Worm (Caenorhabditis elegans) whole organism, midembryonic: ENCODE data around the gene lact-3.

ENCODE experiments used
- T22C8.4 ChIP-seq: fragments of 200-800 bp; sonication (Bioruptor generic); IDR thresholded peaks from 2 replicates; pipeline ENCODE4 v1.3.6; 2022; ENCODE audit warnings: missing genetic modification characterization, missing compliant biosample characterization
- cog-1 ChIP-seq: sonication (generic microtip); optimal IDR thresholded peaks from 2 replicates; lab custom pipeline; 2016; ENCODE audit warnings: missing genetic modification characterization, missing compliant biosample characterization
- flt-1 ChIP-seq: fragments of 200-800 bp; sonication (Bioruptor generic); IDR thresholded peaks from 2 replicates; pipeline ENCODE4 v1.3.6; 2022; ENCODE audit warnings: missing genetic modification characterization, missing compliant biosample characterization
- klf-2 ChIP-seq: fragments of 200-800 bp; sonication (Bioruptor generic); conservative IDR thresholded peaks from 2 replicates; pipeline ENCODE4 v1.3.6; 2022; ENCODE audit warnings: missing genetic modification reagents, missing genetic modification characterization, missing compliant biosample characterization
- med-1 ChIP-seq: sonication (generic microtip); optimal IDR thresholded peaks from 2 replicates; lab custom pipeline; 2017; ENCODE audit warnings: missing genetic modification characterization, mild to moderate bottlenecking, missing compliant biosample characterization, antibody characterized with exemption, missing genetic modification reagents; ENCODE audit not compliant: insufficient read depth
- ref-1 ChIP-seq: fragments of 200-800 bp; sonication (Bioruptor generic); conservative IDR thresholded peaks from 2 replicates; pipeline ENCODE4 v1.3.6; 2022; ENCODE audit warnings: missing genetic modification reagents, missing genetic modification characterization, missing compliant biosample characterization
- tab-1 ChIP-seq: fragments of 200-800 bp; sonication (Bioruptor generic); IDR thresholded peaks from 2 replicates; pipeline ENCODE4 v1.3.6; 2022; ENCODE audit warnings: missing genetic modification characterization, missing compliant biosample characterization
- ztf-23 ChIP-seq: fragments of 200-800 bp; sonication (Bioruptor generic); IDR thresholded peaks from 2 replicates; pipeline ENCODE4 v1.3.6; 2022; ENCODE audit warnings: missing genetic modification reagents, missing genetic modification characterization, missing compliant biosample characterization
- ztf-29 ChIP-seq: fragments of 200-800 bp; sonication (Bioruptor generic); IDR thresholded peaks from 2 replicates; pipeline ENCODE4 v1.3.6; 2022; ENCODE audit warnings: missing genetic modification reagents, missing genetic modification characterization, missing compliant biosample characterization

lact-3 gene

DNA sequence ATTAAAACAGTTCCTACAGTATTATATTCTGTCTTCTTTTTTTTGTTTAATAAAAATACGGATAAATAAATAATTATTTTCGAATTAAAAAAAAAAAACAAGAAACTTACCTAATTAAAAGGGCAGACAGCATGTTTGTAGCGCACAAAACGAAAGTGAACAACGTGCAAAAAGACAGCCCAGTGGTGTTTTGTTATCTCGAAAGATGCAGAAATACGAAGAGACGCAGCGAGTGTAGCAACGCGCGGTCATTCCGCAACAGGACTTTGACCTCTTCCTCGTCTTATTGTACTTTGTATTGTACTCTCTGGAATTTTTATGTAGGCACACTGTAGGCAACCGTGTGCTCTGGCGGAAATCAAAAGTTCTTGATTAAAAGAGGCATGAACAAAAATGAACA is 36.2 kb upstream of the lact-3 start, which contains the start of gene gbh-1:
Gene gbh-1, minus strand, starts transcription at position 149 of the 400 bp plus-strand sequence.
- TF ChIP-seq tab-1 (GFP tag; lab: Robert Waterston, UW), result no peak
- no peak for TF ChIP-seq klf-2 (GFP tag; lab: Robert Waterston, UW)
- TF ChIP-seq T22C8.4 (GFP tag; lab: Robert Waterston, UW), result no peak
- TF ChIP-seq med-1 (GFP tag; lab: Kevin White, UChicago), result no peak
- TF ChIP-seq ztf-23 (GFP tag; lab: Robert Waterston, UW), result no peak
- TF ChIP-seq flt-1 (GFP tag; lab: Robert Waterston, UW), result no peak
- TF ChIP-seq ztf-29 (GFP tag; lab: Robert Waterston, UW), result no peak
- no peak for TF ChIP-seq ref-1 (GFP tag; lab: Robert Waterston, UW)
- TF ChIP-seq cog-1 (tag; lab: Kevin White, UChicago), result no peak

DNA sequence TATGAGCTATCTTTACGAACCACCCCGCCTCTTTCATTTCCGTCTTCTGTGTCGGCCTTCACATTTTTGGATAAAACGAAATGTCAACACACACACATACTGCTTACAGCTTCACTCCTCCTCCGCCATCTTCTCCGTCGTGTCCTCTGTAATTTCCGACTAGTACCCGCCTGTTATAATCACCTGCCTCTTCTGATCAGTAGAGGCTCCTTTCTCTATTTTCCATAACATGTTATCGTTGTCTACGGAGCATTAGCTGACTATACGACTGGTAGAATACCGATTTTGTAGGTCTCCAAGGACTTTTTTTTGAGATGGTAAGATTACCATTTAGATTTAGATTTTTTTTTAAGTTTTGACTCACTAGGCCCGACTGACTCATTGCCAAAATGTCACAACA is 27.5 kb upstream of the lact-3 start:
- TF ChIP-seq med-1 (GFP tag; lab: Kevin White, UChicago) (no peak), ref-1 (GFP tag; lab: Robert Waterston, UW) (no peak), ztf-23 (GFP tag; lab: Robert Waterston, UW) (no peak), T22C8.4 (GFP tag; lab: Robert Waterston, UW) (no peak), flt-1 (GFP tag; lab: Robert Waterston, UW) (no peak), cog-1 (tag; lab: Kevin White, UChicago) (no peak), klf-2 (GFP tag; lab: Robert Waterston, UW) (no peak), ztf-29 (GFP tag; lab: Robert Waterston, UW) (no peak), tab-1 (GFP tag; lab: Robert Waterston, UW) (no peak)

DNA sequence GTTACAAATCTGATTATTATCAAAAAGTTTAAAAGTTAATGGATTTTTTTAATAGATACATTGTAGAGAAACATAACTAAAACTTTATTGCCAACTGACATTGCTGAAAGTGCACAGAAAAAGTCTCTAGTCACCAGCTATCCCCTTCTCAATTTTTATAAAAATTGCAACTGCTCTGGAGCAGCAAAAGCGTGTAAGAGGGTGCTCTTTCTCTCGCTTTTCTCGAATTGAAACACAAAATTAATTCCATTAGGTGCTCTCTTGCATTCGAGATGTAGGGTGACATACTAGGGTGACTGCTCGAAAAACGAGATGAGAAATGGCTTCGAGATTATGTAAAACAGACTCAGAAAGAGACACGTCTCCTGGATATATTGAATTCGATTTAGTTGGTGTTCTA is 23.1 kb upstream of the lact-3 start:
- TF ChIP-seq ref-1 (GFP tag; lab: Robert Waterston, UW) (no peak), med-1 (GFP tag; lab: Kevin White, UChicago) (no peak), ztf-29 (GFP tag; lab: Robert Waterston, UW) (no peak), ztf-23 (GFP tag; lab: Robert Waterston, UW) (no peak), T22C8.4 (GFP tag; lab: Robert Waterston, UW) (no peak), cog-1 (tag; lab: Kevin White, UChicago) (no peak), flt-1 (GFP tag; lab: Robert Waterston, UW) (no peak), klf-2 (GFP tag; lab: Robert Waterston, UW) (no peak), tab-1 (GFP tag; lab: Robert Waterston, UW) (no peak)

DNA sequence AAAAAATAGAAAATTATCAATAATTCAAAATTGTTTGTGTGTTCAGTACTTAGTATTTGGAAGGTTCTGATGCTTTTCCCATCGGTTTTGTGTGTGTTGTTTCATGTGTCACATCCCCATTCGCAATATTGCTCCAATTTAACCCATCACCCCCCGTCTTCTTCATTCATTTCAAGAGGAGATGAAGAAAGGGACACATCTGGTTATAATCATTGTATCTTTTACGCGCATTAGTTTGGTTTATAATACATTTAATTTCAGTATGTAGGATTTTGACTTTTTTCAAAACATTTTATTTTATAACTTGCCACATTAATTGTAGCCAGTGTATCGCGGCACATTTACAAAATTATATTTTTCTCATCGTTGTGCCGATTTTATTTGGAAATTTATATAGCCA is 22.6 kb upstream of the lact-3 start:
- TF ChIP-seq ztf-29 (GFP tag; lab: Robert Waterston, UW) (no peak), med-1 (GFP tag; lab: Kevin White, UChicago) (no peak), ztf-23 (GFP tag; lab: Robert Waterston, UW) (no peak), ref-1 (GFP tag; lab: Robert Waterston, UW) (no peak), flt-1 (GFP tag; lab: Robert Waterston, UW) (no peak), T22C8.4 (GFP tag; lab: Robert Waterston, UW) (no peak), cog-1 (tag; lab: Kevin White, UChicago) (no peak), klf-2 (GFP tag; lab: Robert Waterston, UW) (no peak), tab-1 (GFP tag; lab: Robert Waterston, UW) (no peak)

DNA sequence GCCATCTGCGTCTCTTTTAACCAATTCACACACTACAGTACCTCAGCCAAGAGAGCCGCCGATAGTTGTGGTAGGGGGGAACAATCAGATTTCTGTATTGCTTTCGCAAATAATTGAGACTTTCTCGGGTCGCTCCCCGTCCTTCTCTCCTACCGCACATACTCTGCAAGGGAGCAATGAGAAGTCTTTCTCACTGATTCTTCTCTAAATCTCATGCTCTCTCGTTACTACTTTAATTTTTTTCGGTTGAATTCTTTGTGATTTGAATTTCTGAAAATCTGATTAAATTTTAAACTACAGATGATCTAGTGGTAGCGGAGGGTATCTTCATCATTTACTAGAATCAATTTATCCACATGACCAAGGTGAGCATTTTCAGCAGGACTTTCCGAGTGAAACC is 17.8 kb upstream of the lact-3 start, which contains the start of gene ptb-1:
Gene ptb-1, plus strand, starts transcription at position 301 of the 400 bp plus-strand sequence.
- TF ChIP-seq tab-1 (GFP tag; lab: Robert Waterston, UW) (no peak), ztf-29 (GFP tag; lab: Robert Waterston, UW) (no peak), cog-1 (tag; lab: Kevin White, UChicago) (no peak), T22C8.4 (GFP tag; lab: Robert Waterston, UW) (no peak)

DNA sequence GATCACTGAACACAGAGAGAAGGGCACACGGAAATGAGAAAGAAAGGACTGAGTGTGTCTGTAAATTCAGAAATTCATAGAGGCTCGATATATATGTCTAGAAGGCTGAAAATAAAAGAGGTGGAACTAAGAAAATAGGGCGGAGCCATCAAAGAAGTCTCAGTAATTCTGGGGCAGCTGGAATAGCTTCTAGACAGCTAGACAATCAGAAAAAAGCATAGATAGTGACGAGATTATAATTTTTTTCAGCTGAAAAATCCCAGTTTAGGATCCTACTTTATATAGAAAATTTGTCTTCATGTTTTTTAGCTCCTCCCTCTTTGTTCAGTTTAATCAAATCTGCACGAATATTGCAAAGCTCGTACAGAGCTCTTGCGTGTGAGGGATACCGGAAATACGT is 7.5 kb upstream of the lact-3 start, which contains the start of gene D2089.3:
Gene D2089.3, minus strand, starts transcription at position 101 of the 400 bp plus-strand sequence.
- no peak for TF ChIP-seq tab-1 (GFP tag; lab: Robert Waterston, UW)
- TF ChIP-seq ztf-29 (GFP tag; lab: Robert Waterston, UW), result no peak
- no peak for TF ChIP-seq klf-2 (GFP tag; lab: Robert Waterston, UW)
- TF ChIP-seq T22C8.4 (GFP tag; lab: Robert Waterston, UW), result no peak
- no peak for TF ChIP-seq ref-1 (GFP tag; lab: Robert Waterston, UW)
- no peak for TF ChIP-seq flt-1 (GFP tag; lab: Robert Waterston, UW)
- TF ChIP-seq med-1 (GFP tag; lab: Kevin White, UChicago), result no peak
- TF ChIP-seq cog-1 (tag; lab: Kevin White, UChicago), result no peak
- TF ChIP-seq ztf-23 (GFP tag; lab: Robert Waterston, UW), result no peak

DNA sequence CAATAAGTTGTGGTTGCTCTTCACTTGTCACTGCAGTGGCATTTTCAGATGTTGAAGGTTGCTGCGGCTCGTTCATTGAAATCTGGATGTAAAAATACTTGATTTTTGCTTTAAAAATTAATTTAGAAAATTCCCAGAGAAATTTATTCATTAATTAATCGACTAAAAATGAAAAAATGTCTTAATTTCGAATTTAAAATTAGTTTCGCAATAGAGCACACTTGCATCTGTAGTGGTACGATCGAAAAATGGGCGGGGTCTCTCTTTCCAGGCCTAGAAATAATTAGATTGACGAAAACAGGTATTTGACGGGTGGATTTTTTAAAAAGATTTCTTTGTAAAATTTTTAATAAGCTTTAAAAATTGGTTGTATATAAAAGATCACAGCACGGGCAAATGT is 5.2 kb upstream of the lact-3 start, which contains the start of gene D2089.8:
Gene D2089.8, minus strand, starts transcription at position 84 of the 400 bp plus-strand sequence.
- TF ChIP-seq med-1 (GFP tag; lab: Kevin White, UChicago), result no peak
- no peak for TF ChIP-seq T22C8.4 (GFP tag; lab: Robert Waterston, UW)
- TF ChIP-seq flt-1 (GFP tag; lab: Robert Waterston, UW), result no peak
- TF ChIP-seq ztf-29 (GFP tag; lab: Robert Waterston, UW), result no peak
- TF ChIP-seq klf-2 (GFP tag; lab: Robert Waterston, UW), result no peak
- no peak for TF ChIP-seq ref-1 (GFP tag; lab: Robert Waterston, UW)

DNA sequence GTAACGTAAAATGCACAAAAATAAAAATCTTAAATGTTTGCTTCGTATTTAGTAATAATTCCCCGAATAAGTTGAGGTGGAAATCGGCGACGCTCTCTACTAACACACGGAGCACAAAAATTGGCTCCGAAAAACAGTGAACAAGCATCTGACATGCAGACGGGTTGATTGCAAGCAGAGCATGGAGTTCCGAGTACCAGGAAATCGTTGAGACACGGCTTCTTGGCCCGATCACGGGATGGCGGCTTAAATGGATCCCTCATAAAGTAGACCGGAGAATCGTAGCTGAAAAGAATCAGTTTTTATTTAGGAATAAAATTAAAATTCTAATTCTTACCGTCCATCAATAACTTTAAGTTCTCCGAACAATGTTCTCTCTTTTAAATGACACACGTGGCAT is 4.8 kb upstream of the lact-3 start:
- TF ChIP-seq cog-1 (tag; lab: Kevin White, UChicago) (no peak), flt-1 (GFP tag; lab: Robert Waterston, UW) (0 out of 2 replicates have a peak, but pooled peaks have one; percentile 35)

DNA sequence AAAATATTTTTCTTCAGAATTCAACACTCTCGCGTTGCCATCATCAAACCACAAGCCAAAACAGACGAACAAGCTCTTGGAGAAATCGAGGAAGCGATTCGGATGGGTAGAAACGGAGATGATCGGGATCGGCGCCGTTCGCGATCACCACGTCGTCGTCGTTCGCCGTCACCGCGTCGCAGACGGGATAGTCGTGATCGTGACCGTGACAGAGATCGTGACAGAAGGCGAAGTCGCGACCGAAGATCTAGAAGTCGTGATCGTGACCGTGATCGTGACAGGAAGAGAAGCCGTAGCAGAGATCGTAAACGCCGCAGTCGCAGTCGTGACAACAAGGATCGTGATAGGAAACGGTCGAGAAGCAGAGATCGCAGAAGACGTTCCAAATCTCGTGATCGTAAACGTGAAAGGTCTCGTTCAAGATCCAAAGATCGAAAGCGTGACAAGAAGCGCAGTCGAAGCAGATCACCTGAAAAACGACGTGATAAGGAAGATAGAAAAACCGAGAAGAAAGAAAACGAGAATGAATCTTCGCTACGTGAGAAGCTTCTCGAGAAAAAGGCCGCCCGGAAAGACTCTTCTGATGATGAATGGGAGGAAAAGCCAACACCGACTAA is 4.1 kb upstream of the lact-3 start:
- TF ChIP-seq klf-2 (GFP tag; lab: Robert Waterston, UW) (no peak), ztf-23 (GFP tag; lab: Robert Waterston, UW) (no peak), cog-1 (tag; lab: Kevin White, UChicago) (no peak), tab-1 (GFP tag; lab: Robert Waterston, UW) (no peak), med-1 (GFP tag; lab: Kevin White, UChicago) (no peak), ztf-29 (GFP tag; lab: Robert Waterston, UW) (no peak), ref-1 (GFP tag; lab: Robert Waterston, UW) (no peak), flt-1 (GFP tag; lab: Robert Waterston, UW) (no peak), T22C8.4 (GFP tag; lab: Robert Waterston, UW) (no peak)
